Fruit fly (Drosophila melanogaster) whole organism, embryonic: ENCODE results near the gene CG14868.
A peak's percentile ranks its signal among the peaks of the same experiment; 100 is the strongest.

Source experiments
- CG10147 ChIP-seq: fragments of 200-800 bp; sonication (Bioruptor generic); optimal IDR thresholded peaks from 2 replicates; lab custom pipeline; 2019; ENCODE audit warnings: missing biosample characterization, mild to moderate bottlenecking, missing genetic modification characterization, moderate library complexity
- CG10321 ChIP-seq: fragments of 200-800 bp; sonication (Bioruptor generic); IDR thresholded peaks from 2 replicates; pipeline ENCODE4 v1.3.6; 2022; ENCODE audit warnings: missing biosample characterization, missing genetic modification characterization
- CG11560 ChIP-seq: fragments of 200-800 bp; sonication (Bioruptor generic); IDR thresholded peaks from 3 replicates; pipeline ENCODE4 v1.3.6; 2022; ENCODE audit warnings: missing biosample characterization, missing genetic modification characterization
- CG11695 ChIP-seq: fragments of 200-800 bp; sonication (Bioruptor generic); IDR thresholded peaks from 3 replicates; pipeline ENCODE4 v1.3.6; 2022; ENCODE audit warnings: missing biosample characterization, missing genetic modification characterization
- CG11696 ChIP-seq: fragments of 200-800 bp; sonication (Bioruptor generic); IDR thresholded peaks from 2 replicates; pipeline ENCODE4 v1.3.6; 2022; ENCODE audit warnings: missing biosample characterization, missing genetic modification characterization
- CG14050 ChIP-seq: fragments of 200-800 bp; sonication (Bioruptor generic); IDR thresholded peaks from 3 replicates; pipeline ENCODE4 v1.3.6; 2022; ENCODE audit warnings: missing biosample characterization, missing genetic modification characterization
- CG15601 ChIP-seq: fragments of 200-800 bp; sonication (Bioruptor generic); optimal IDR thresholded peaks from 3 replicates; lab custom pipeline; 2019; ENCODE audit warnings: missing biosample characterization, mild to moderate bottlenecking, missing genetic modification characterization, moderate library complexity
- CG18011 ChIP-seq: fragments of 200-800 bp; sonication (Bioruptor generic); optimal IDR thresholded peaks from 2 replicates; lab custom pipeline; 2017; ENCODE audit warnings: missing biosample characterization, missing genetic modification characterization, mild to moderate bottlenecking, moderate library complexity, missing genotype
- CG1832 ChIP-seq: fragments of 200-800 bp; sonication (Bioruptor generic); optimal IDR thresholded peaks from 2 replicates; lab custom pipeline; 2017; ENCODE audit warnings: missing biosample characterization, mild to moderate bottlenecking, missing genetic modification characterization, inconsistent platforms
- CG34422 ChIP-seq: fragments of 200-800 bp; sonication (Bioruptor generic); IDR thresholded peaks from 3 replicates; pipeline ENCODE4 v1.3.6; 2022; ENCODE audit warnings: missing biosample characterization, missing genetic modification characterization
- CG3726 ChIP-seq: fragments of 200-800 bp; sonication (Bioruptor generic); IDR thresholded peaks from 3 replicates; pipeline ENCODE4, ENCODE4 v1.3.6; 2022; ENCODE audit warnings: missing biosample characterization, missing genetic modification characterization
- CG4360 ChIP-seq: fragments of 200-800 bp; sonication (Bioruptor generic); IDR thresholded peaks from 2 replicates; pipeline ENCODE4 v1.3.6; 2022; ENCODE audit warnings: missing biosample characterization, missing genetic modification characterization
- CG4854 ChIP-seq: fragments of 200-800 bp; sonication (Bioruptor generic); optimal IDR thresholded peaks from 2 replicates; lab custom pipeline; 2016; ENCODE audit warnings: missing biosample characterization, missing genetic modification characterization, inconsistent platforms
- CG5180 ChIP-seq: fragments of 200-800 bp; sonication (Bioruptor generic); optimal IDR thresholded peaks from 3 replicates; lab custom pipeline; 2017; ENCODE audit warnings: missing biosample characterization, missing genetic modification characterization, mild to moderate bottlenecking, moderate library complexity, missing genetic modification reagents
- CG5953 ChIP-seq: fragments of 200-800 bp; sonication (Bioruptor generic); IDR thresholded peaks from 2 replicates; pipeline ENCODE4 v1.3.6; 2022; ENCODE audit warnings: missing biosample characterization, missing genetic modification characterization
- CG6689 ChIP-seq: fragments of 200-800 bp; sonication (Bioruptor generic); IDR thresholded peaks from 2 replicates; pipeline ENCODE4 v1.3.6; 2022; ENCODE audit warnings: missing biosample characterization, missing genetic modification characterization
- CG6791 ChIP-seq: fragments of 200-800 bp; sonication (Bioruptor generic); IDR thresholded peaks from 3 replicates; pipeline ENCODE4 v1.3.6; 2022; ENCODE audit warnings: missing biosample characterization, missing genetic modification characterization; ENCODE audit not compliant: partially characterized antibody
- CG6854 ChIP-seq: fragments of 200-800 bp; sonication (Bioruptor generic); optimal IDR thresholded peaks from 3 replicates; lab custom pipeline; 2017; ENCODE audit warnings: missing biosample characterization, mild to moderate bottlenecking, missing genetic modification characterization
- CG7928 ChIP-seq: fragments of 200-800 bp; sonication (Bioruptor generic); optimal IDR thresholded peaks from 2 replicates; lab custom pipeline; 2017; ENCODE audit warnings: missing biosample characterization, mild to moderate bottlenecking, missing genetic modification characterization
- CG7987 ChIP-seq: fragments of 200-800 bp; sonication (Bioruptor generic); optimal IDR thresholded peaks from 2 replicates; lab custom pipeline; 2018; ENCODE audit warnings: missing biosample characterization, mild to moderate bottlenecking, missing genetic modification characterization, moderate library complexity
- CG8359 ChIP-seq: fragments of 200-800 bp; sonication (Bioruptor generic); optimal IDR thresholded peaks from 2 replicates; lab custom pipeline; 2017; ENCODE audit warnings: missing biosample characterization, mild to moderate bottlenecking, missing genetic modification characterization, borderline replicate concordance
- CG8478 ChIP-seq: fragments of >200 bp; optimal IDR thresholded peaks from 2 replicates; lab custom pipeline; 2018
- CG8924 ChIP-seq: fragments of 200-800 bp; optimal IDR thresholded peaks from 3 replicates; lab custom pipeline; 2019; ENCODE audit warnings: missing biosample characterization, mild to moderate bottlenecking, missing genetic modification characterization, moderate library complexity
- Doc2 ChIP-seq: fragments of 200-800 bp; sonication (Bioruptor generic); IDR thresholded peaks from 2 replicates; pipeline ENCODE4 v1.3.6; 2022; ENCODE audit warnings: missing biosample characterization, missing genetic modification characterization
- Drgx ChIP-seq: fragments of 200-800 bp; sonication (Bioruptor generic); IDR thresholded peaks from 2 replicates; pipeline ENCODE4 v1.3.6; 2022; ENCODE audit warnings: missing biosample characterization, missing genetic modification characterization
- Fer3 ChIP-seq: fragments of 200-800 bp; sonication (Bioruptor generic); optimal IDR thresholded peaks from 2 replicates; lab custom pipeline; 2018; ENCODE audit warnings: missing biosample characterization, mild to moderate bottlenecking, missing genetic modification characterization, moderate library complexity
- Gsc ChIP-seq: fragments of 200-800 bp; sonication (Bioruptor generic); IDR thresholded peaks from 2 replicates; pipeline ENCODE4 v1.3.6; 2022; ENCODE audit warnings: missing biosample characterization, missing genetic modification characterization
- H2.0 ChIP-seq: fragments of 200-800 bp; sonication (Bioruptor generic); IDR thresholded peaks from 2 replicates; pipeline ENCODE4 v1.3.6; 2022; ENCODE audit warnings: missing biosample characterization, missing genetic modification characterization
- Med ChIP-seq: fragments of 200-800 bp; sonication (Bioruptor generic); peaks from one replicate; lab custom pipeline; 2016; ENCODE audit warnings: missing biosample characterization, missing genetic modification characterization, mild to moderate bottlenecking, inconsistent platforms, moderate library complexity
- NC2α ChIP-seq: fragments of 200-800 bp; sonication (Bioruptor generic); optimal IDR thresholded peaks from 2 replicates; lab custom pipeline; 2016; ENCODE audit warnings: missing biosample characterization, missing genetic modification characterization
- Nf-YC ChIP-seq: fragments of 200-800 bp; optimal IDR thresholded peaks from 3 replicates; lab custom pipeline; 2019; ENCODE audit warnings: missing biosample characterization, mild to moderate bottlenecking, missing genetic modification characterization, moderate library complexity
- Trl ChIP-seq, 3 experiments: fragments of >200 bp in 2 of 3; fragments of 200-800 bp in 1 of 3; sonication (Bioruptor generic) in 1 of 3; optimal IDR thresholded peaks; 2 replicates in 1 of 3; 3 replicates in 2 of 3; lab custom pipeline; 2016 to 2017; ENCODE audit warnings: missing biosample characterization in 1 of 3, missing genetic modification characterization in 1 of 3
- cas ChIP-seq: fragments of 200-800 bp; sonication (Bioruptor generic); IDR thresholded peaks from 2 replicates; pipeline ENCODE4 v1.3.6; 2022; ENCODE audit warnings: missing biosample characterization, missing genetic modification characterization
- cg ChIP-seq: fragments of 200-800 bp; sonication (Bioruptor generic); optimal IDR thresholded peaks from 3 replicates; lab custom pipeline; 2019; ENCODE audit warnings: missing biosample characterization, mild to moderate bottlenecking, missing genetic modification characterization, moderate library complexity
- chinmo ChIP-seq: fragments of 200-800 bp; sonication (Bioruptor generic); IDR thresholded peaks from 4 replicates; pipeline ENCODE4 v1.3.6; 2022; ENCODE audit warnings: missing biosample characterization, missing genetic modification characterization; ENCODE audit not compliant: partially characterized antibody
- da ChIP-seq: fragments of 200-800 bp; sonication (Bioruptor generic); optimal IDR thresholded peaks from 2 replicates; lab custom pipeline; 2016; ENCODE audit warnings: missing biosample characterization, missing genetic modification characterization
- ewg ChIP-seq: fragments of 200-800 bp; sonication (Bioruptor generic); optimal IDR thresholded peaks from 3 replicates; lab custom pipeline; 2017; ENCODE audit warnings: mild to moderate bottlenecking, missing biosample characterization, missing genetic modification reagents, missing genetic modification characterization
- gem ChIP-seq: fragments of 200-800 bp; sonication (Bioruptor generic); optimal IDR thresholded peaks from 2 replicates; lab custom pipeline; 2019; ENCODE audit warnings: missing biosample characterization, mild to moderate bottlenecking, missing genetic modification characterization, moderate library complexity
- kni ChIP-seq: fragments of 200-800 bp; sonication (Bioruptor generic); optimal IDR thresholded peaks from 3 replicates; lab custom pipeline; 2017; ENCODE audit warnings: mild to moderate bottlenecking, missing biosample characterization, missing genetic modification reagents, missing genetic modification characterization
- nerfin-1 ChIP-seq: fragments of 200-800 bp; sonication (Bioruptor generic); optimal IDR thresholded peaks from 3 replicates; lab custom pipeline; 2019; ENCODE audit warnings: missing biosample characterization, mild to moderate bottlenecking, missing genetic modification characterization, moderate library complexity
- odd ChIP-seq: fragments of 200-800 bp; sonication (Bioruptor generic); optimal IDR thresholded peaks from 2 replicates; lab custom pipeline; 2017; ENCODE audit warnings: missing biosample characterization, mild to moderate bottlenecking, missing genetic modification characterization
- onecut ChIP-seq: fragments of 200-800 bp; sonication (Bioruptor generic); IDR thresholded peaks from 2 replicates; pipeline ENCODE4 v1.3.6; 2022; ENCODE audit warnings: missing biosample characterization, missing genetic modification characterization
- scrt ChIP-seq: fragments of 200-800 bp; sonication (Bioruptor generic); optimal IDR thresholded peaks from 2 replicates; lab custom pipeline; 2018; ENCODE audit warnings: missing biosample characterization, mild to moderate bottlenecking, missing genetic modification characterization, moderate library complexity
- sens ChIP-seq: fragments of 200-800 bp; sonication (Bioruptor generic); peaks from one replicate; lab custom pipeline; 2016; ENCODE audit warnings: missing biosample characterization, missing genetic modification characterization
- sqz ChIP-seq: fragments of 200-800 bp; sonication (Bioruptor generic); optimal IDR thresholded peaks from 3 replicates; lab custom pipeline; 2018; ENCODE audit warnings: missing biosample characterization, mild to moderate bottlenecking, missing genetic modification characterization
- stwl ChIP-seq: fragments of 200-800 bp; sonication (Bioruptor generic); optimal IDR thresholded peaks from 3 replicates; lab custom pipeline; 2018; ENCODE audit warnings: missing biosample characterization, mild to moderate bottlenecking, missing genetic modification characterization, moderate library complexity
- tgo ChIP-seq: fragments of 200-800 bp; sonication (Bioruptor generic); IDR thresholded peaks from 3 replicates; pipeline ENCODE4 v1.3.6; 2022; ENCODE audit warnings: missing biosample characterization, missing genetic modification characterization
- z ChIP-seq: fragments of 200-800 bp; sonication (Bioruptor generic); IDR thresholded peaks from 3 replicates; pipeline ENCODE4 v1.3.6; 2022; ENCODE audit warnings: missing biosample characterization, missing genetic modification characterization

CG14868 gene

DNA sequence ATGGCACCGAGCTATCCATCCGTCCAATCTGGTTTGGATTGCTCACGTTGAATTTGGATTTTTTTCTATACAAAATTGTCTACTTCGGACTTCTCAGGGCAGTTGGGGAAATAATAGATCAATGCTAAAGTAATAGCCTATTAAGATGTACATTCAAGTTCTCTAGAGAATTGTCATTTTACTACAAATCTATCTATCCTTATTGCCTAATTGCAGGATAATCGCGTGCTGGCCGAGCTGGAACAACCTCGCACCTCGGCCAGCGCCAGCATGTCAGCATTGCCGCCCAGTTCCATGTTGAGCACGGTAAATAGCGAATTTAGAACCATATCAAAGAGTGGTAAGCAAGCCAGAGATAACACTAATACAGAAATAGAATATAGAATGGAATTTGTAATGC is 13.1 kb upstream of the CG14868 start, which contains the start of gene h-cup:
TSS of gene h-cup (minus strand) at position 101 of the 400 bp plus-strand sequence.
- TF ChIP-seq NC2α (GFP tag; lab: Kevin White, UChicago) = no peak

DNA sequence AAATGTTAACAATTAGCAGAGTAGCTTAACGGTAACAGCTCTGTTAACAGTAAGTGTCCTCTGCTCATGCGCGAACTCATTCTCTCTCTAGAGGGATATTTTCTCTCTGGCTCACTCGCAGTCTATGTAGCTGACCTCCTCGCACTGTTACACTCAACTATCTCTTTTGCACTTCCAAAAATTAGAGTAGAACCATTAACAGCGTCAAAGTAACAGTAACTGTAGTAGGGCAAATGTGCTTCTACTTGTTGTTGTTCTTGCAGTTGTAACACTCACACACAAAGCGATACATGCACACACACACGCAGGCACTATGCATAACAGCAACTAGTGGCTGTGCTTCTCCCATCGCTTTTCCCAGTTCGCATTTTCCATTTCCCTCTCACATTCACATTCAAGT is 9.3 kb upstream of the CG14868 start:
- TF ChIP-seq Med (GFP tag; lab: Kevin White, UChicago) (peak; percentile 52), z (GFP tag; lab: Robert Waterston, UW) (peak; percentile 50; the same call in 1 of the 3 replicates), CG7928 (GFP tag; lab: Kevin White, UChicago) (no peak), CG10147 (GFP tag; lab: Kevin White, UChicago) (no peak), CG4360 (peak; percentile 75), CG34422 (GFP tag; lab: Robert Waterston, UW) (no peak), cg (GFP tag; lab: Kevin White, UChicago) (peak; percentile 64), onecut (peak; percentile 58), Trl (optimal IDR thresholded peaks at IDR 0.05; lab: Kevin White, UChicago) (peak; percentile 65 to 79), Trl (GFP tag; optimal IDR thresholded peaks at IDR 0.05; lab: Kevin White, UChicago) (no peak), tgo (no peak), sens (GFP tag; lab: Kevin White, UChicago) (peak; percentile 52), stwl (tag; lab: Kevin White, UChicago) (peak; percentile 48), kni (peak; percentile 47), ewg (GFP tag; lab: Kevin White, UChicago) (peak; percentile 93), CG8478 (peak; percentile 90), CG1832 (GFP tag; lab: Kevin White, UChicago) (peak; percentile 69), nerfin-1 (tag; lab: Kevin White, UChicago) (peak; percentile 51), cas (0 out of 2 replicates have a peak, but pooled peaks have one; percentile 25), CG5180 (peak; percentile 17), CG4854 (GFP tag; lab: Kevin White, UChicago) (no peak), scrt (GFP tag; lab: Kevin White, UChicago) (peak; percentile 96), CG10321 (peak; percentile 91), CG6791 (GFP tag; lab: Robert Waterston, UW) (peak; percentile 46; the same call in 1 of the 3 replicates), chinmo (GFP tag; lab: Robert Waterston, UW) (0 out of 4 replicates have a peak, but pooled peaks have one; percentile 58)

DNA sequence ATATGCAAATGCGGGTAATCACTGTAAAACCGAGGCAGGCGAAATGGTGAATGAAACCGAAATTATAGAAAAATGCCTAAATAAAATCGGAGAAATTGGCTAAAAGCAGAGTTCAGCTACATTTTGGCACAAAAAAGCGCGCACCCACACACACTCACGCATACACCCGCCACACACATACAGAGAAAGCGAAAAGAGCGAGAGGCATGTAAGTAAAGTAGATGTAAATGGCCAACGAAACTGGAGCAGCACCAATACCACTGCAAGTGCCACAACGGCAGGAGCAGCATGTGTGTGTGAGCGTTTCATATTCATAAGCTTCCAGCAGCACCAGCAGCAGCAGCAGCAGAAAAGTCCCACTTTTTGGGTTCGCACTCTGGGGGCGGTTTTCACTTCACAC is 5.7 kb upstream of the CG14868 start:
- no peak for TF ChIP-seq odd
- TF ChIP-seq Doc2 = no peak
- no peak for TF ChIP-seq CG5953 (GFP tag; lab: Robert Waterston, UW)
- TF ChIP-seq CG11560 (tag; lab: Robert Waterston, UW) = no peak
- no peak for TF ChIP-seq CG8924 (tag; lab: Kevin White, UChicago)
- TF ChIP-seq Drgx = no peak
- no peak for TF ChIP-seq H2.0 (GFP tag; lab: Robert Waterston, UW)
- no peak for TF ChIP-seq da
- TF ChIP-seq CG8478 = peak; percentile 69
- no peak for TF ChIP-seq CG3726 (GFP tag; lab: Robert Waterston, UW)
- TF ChIP-seq CG6689 (GFP tag; lab: Robert Waterston, UW) = no peak
- no peak for TF ChIP-seq CG14050 (GFP tag; lab: Robert Waterston, UW)
- no peak for TF ChIP-seq CG11696 (GFP tag; lab: Robert Waterston, UW)
- no peak for TF ChIP-seq CG6854 (GFP tag; lab: Kevin White, UChicago)
- TF ChIP-seq CG7987 (GFP tag; lab: Kevin White, UChicago) = no peak
- TF ChIP-seq nerfin-1 (tag; lab: Kevin White, UChicago) = peak; percentile 24
- TF ChIP-seq cg (GFP tag; lab: Kevin White, UChicago) = peak; percentile 62
- TF ChIP-seq Nf-YC = no peak
- no peak for TF ChIP-seq CG11695 (GFP tag; lab: Robert Waterston, UW)
- no peak for TF ChIP-seq CG1832 (GFP tag; lab: Kevin White, UChicago)
- TF ChIP-seq Gsc (GFP tag; lab: Robert Waterston, UW) = no peak
- TF ChIP-seq Trl (optimal IDR thresholded peaks at IDR 0.05; lab: Kevin White, UChicago) = peak in 1 of 2 experiments; percentile 22
- TF ChIP-seq Trl (GFP tag; optimal IDR thresholded peaks at IDR 0.05; lab: Kevin White, UChicago) = no peak
- no peak for TF ChIP-seq CG15601 (tag; lab: Kevin White, UChicago)
- peak; percentile 44 for TF ChIP-seq CG18011 (GFP tag; lab: Kevin White, UChicago)
- TF ChIP-seq gem (tag; lab: Kevin White, UChicago) = no peak
- TF ChIP-seq Fer3 (tag; lab: Kevin White, UChicago) = no peak
- TF ChIP-seq CG8359 (GFP tag; lab: Kevin White, UChicago) = no peak
- no peak for TF ChIP-seq sqz (GFP tag; lab: Kevin White, UChicago)
